Worm (Caenorhabditis elegans): ENCODE data around the gene R105.1.

Gene R105.1

ce11 chrIV:4640941-4641340 lies 7.4 kb downstream of the R105.1 start:
- peak; percentile 85 for TF ChIP-seq blmp-1 (tag; optimal IDR thresholded peaks at IDR 0.05; ENCODE audit: insufficient read depth)
- no peak for TF ChIP-seq elt-1 (tag; optimal IDR thresholded peaks at IDR 0.05)
- no peak for TF ChIP-seq unc-62 (GFP tag; optimal IDR thresholded peaks at IDR 0.05)
- no peak for TF ChIP-seq aly-2 (tag; optimal IDR thresholded peaks at IDR 0.05)
- peak; percentile 45 for TF ChIP-seq sma-9 (GFP tag; optimal IDR thresholded peaks at IDR 0.05)
- no peak for TF ChIP-seq sma-9 (tag; optimal IDR thresholded peaks at IDR 0.05)
- no peak for TF ChIP-seq nhr-10 (tag; optimal IDR thresholded peaks at IDR 0.05)
- TF ChIP-seq fos-1 (tag; optimal IDR thresholded peaks at IDR 0.05), result peak; percentile 0
- no peak for TF ChIP-seq ztf-11 (tag; optimal IDR thresholded peaks at IDR 0.05)
- TF ChIP-seq nhr-11 (tag; optimal IDR thresholded peaks at IDR 0.05), result no peak
- no peak for TF ChIP-seq lin-13 (GFP tag; optimal IDR thresholded peaks at IDR 0.05)
- no peak for TF ChIP-seq ceh-82 (tag; optimal IDR thresholded peaks at IDR 0.05)

ce11 chrIV:4643577-4643976 lies 10.1 kb downstream of the R105.1 start:
- TF ChIP-seq nhr-25 (tag; optimal IDR thresholded peaks at IDR 0.05) (no peak), lin-11 (tag; optimal IDR thresholded peaks at IDR 0.05) (no peak), snpc-4 (tag; optimal IDR thresholded peaks at IDR 0.05) (no peak), elt-1 (tag; optimal IDR thresholded peaks at IDR 0.05) (no peak), C34F6.9 (tag; optimal IDR thresholded peaks at IDR 0.05) (no peak), lin-13 (GFP tag; optimal IDR thresholded peaks at IDR 0.05) (no peak), sem-4 (tag; optimal IDR thresholded peaks at IDR 0.05) (peak; percentile 20)

- TF ChIP-seq elt-1 (tag; optimal IDR thresholded peaks at IDR 0.05) (no peak), egl-27 (tag; optimal IDR thresholded peaks at IDR 0.05) (no peak), zag-1 (tag; optimal IDR thresholded peaks at IDR 0.05) (no peak), alr-1 (tag; optimal IDR thresholded peaks at IDR 0.05) (no peak), nhr-6 (tag; optimal IDR thresholded peaks at IDR 0.05) (no peak), gmeb-1 (tag; optimal IDR thresholded peaks at IDR 0.05) (no peak), ztf-11 (tag; optimal IDR thresholded peaks at IDR 0.05) (no peak), mdl-1 (tag; optimal IDR thresholded peaks at IDR 0.05) (no peak), lin-11 (tag; optimal IDR thresholded peaks at IDR 0.05) (no peak), ceh-82 (tag; optimal IDR thresholded peaks at IDR 0.05) (no peak), sem-4 (tag; optimal IDR thresholded peaks at IDR 0.05) (no peak), ceh-16 (tag; optimal IDR thresholded peaks at IDR 0.05) (no peak), skn-1 (tag; optimal IDR thresholded peaks at IDR 0.05) (no peak), mbf-1 (tag; optimal IDR thresholded peaks at IDR 0.05) (no peak), lin-39 (tag; optimal IDR thresholded peaks at IDR 0.05) (no peak), nhr-23 (tag; optimal IDR thresholded peaks at IDR 0.05) (no peak)
Observed at ce11 chrIV:4645243-4645642, 11.8 kb downstream of the R105.1 start.

ce11 chrIV:4647385-4647784 lies 13.9 kb downstream of the R105.1 start, which contains the start of gene F29B9.8:
Gene F29B9.8 (plus strand): TSS chrIV:4647685.
- TF ChIP-seq skn-1 (tag; optimal IDR thresholded peaks at IDR 0.05) (no peak), unc-39 (tag; optimal IDR thresholded peaks at IDR 0.05) (no peak), ceh-16 (tag; optimal IDR thresholded peaks at IDR 0.05) (no peak), nhr-6 (tag; optimal IDR thresholded peaks at IDR 0.05) (no peak), lsy-2 (tag; optimal IDR thresholded peaks at IDR 0.05) (no peak), ztf-11 (tag; optimal IDR thresholded peaks at IDR 0.05) (no peak), lin-13 (GFP tag; optimal IDR thresholded peaks at IDR 0.05) (no peak), nhr-237 (tag; optimal IDR thresholded peaks at IDR 0.05) (no peak), nhr-12 (tag; optimal IDR thresholded peaks at IDR 0.05) (no peak), snpc-4 (tag; optimal IDR thresholded peaks at IDR 0.05) (no peak), ZK546.5 (tag; optimal IDR thresholded peaks at IDR 0.05) (no peak), ztf-4 (tag; optimal IDR thresholded peaks at IDR 0.05) (no peak), elt-3 (tag; optimal IDR thresholded peaks at IDR 0.05) (no peak), zag-1 (tag; optimal IDR thresholded peaks at IDR 0.05) (no peak), C34F6.9 (tag; optimal IDR thresholded peaks at IDR 0.05) (no peak)

ce11 chrIV:4649460-4649859 lies 16.0 kb downstream of the R105.1 start, which contains the start of gene F29B9.7:
Gene F29B9.7 (plus strand): TSS chrIV:4649760.
- TF ChIP-seq ztf-1 (GFP tag; conservative IDR thresholded peaks at IDR 0.05) (no peak), lin-39 (tag; optimal IDR thresholded peaks at IDR 0.05) (no peak), R02D3.7 (tag; optimal IDR thresholded peaks at IDR 0.05) (no peak), sma-3 (GFP tag; optimal IDR thresholded peaks at IDR 0.05) (no peak), nhr-6 (tag; optimal IDR thresholded peaks at IDR 0.05) (no peak), mbf-1 (tag; optimal IDR thresholded peaks at IDR 0.05) (no peak), F13H6.1 (tag; optimal IDR thresholded peaks at IDR 0.05) (no peak), unc-39 (tag; optimal IDR thresholded peaks at IDR 0.05) (no peak), mab-5 (tag; optimal IDR thresholded peaks at IDR 0.05) (no peak), sem-4 (tag; optimal IDR thresholded peaks at IDR 0.05) (no peak), nhr-21 (tag; optimal IDR thresholded peaks at IDR 0.05) (no peak)

Measured in whole organism, L2 larva.